Worm (Caenorhabditis elegans) whole organism, early embryonic: ENCODE measurements around the gene Y37H2C.4.

Experiments
- F13C5.2 ChIP-seq: sonication (generic microtip); optimal IDR thresholded peaks from 2 replicates; lab custom pipeline; 2017; ENCODE audit warnings: mild to moderate bottlenecking, missing genetic modification characterization, inconsistent platforms, missing compliant biosample characterization
- aly-1 ChIP-seq: sonication (generic microtip); optimal IDR thresholded peaks from 2 replicates; lab custom pipeline; 2016; ENCODE audit warnings: missing genetic modification characterization, missing compliant biosample characterization
- ama-1 ChIP-seq: fragments of 150-350 bp; optimal IDR thresholded peaks from 2 replicates; lab custom pipeline; 2014
- ceh-36 ChIP-seq: sonication (generic microtip); optimal IDR thresholded peaks from 2 replicates; lab custom pipeline; 2016; ENCODE audit warnings: missing genetic modification characterization, inconsistent platforms, missing compliant biosample characterization
- ets-7 ChIP-seq: sonication (generic microtip); optimal IDR thresholded peaks from 2 replicates; lab custom pipeline; 2016; ENCODE audit warnings: missing genotype, missing genetic modification characterization, missing compliant biosample characterization
- flt-1 ChIP-seq: fragments of 200-800 bp; sonication (Bioruptor generic); IDR thresholded peaks from 2 replicates; pipeline ENCODE4 v1.3.6; 2022; ENCODE audit warnings: missing genetic modification characterization, missing compliant biosample characterization
- hmbx-1 ChIP-seq: sonication (generic microtip); optimal IDR thresholded peaks from 2 replicates; lab custom pipeline; 2016; ENCODE audit warnings: mild to moderate bottlenecking, missing genetic modification characterization, missing compliant biosample characterization
- hmg-4 ChIP-seq: fragments of 200-800 bp; sonication (Bioruptor generic); optimal IDR thresholded peaks from 2 replicates; lab custom pipeline; 2018; ENCODE audit warnings: mild to moderate bottlenecking, missing genetic modification characterization, missing compliant biosample characterization
- hnd-1 ChIP-seq: sonication (generic microtip); optimal IDR thresholded peaks from 2 replicates; lab custom pipeline; 2016; ENCODE audit warnings: missing genetic modification characterization, missing compliant biosample characterization
- sea-1 ChIP-seq: fragments of 200-800 bp; sonication (Bioruptor generic); conservative IDR thresholded peaks from 2 replicates; pipeline ENCODE4 v1.3.6; 2022; ENCODE audit warnings: missing genetic modification characterization, missing compliant biosample characterization
- tbx-11 ChIP-seq: fragments of 200-800 bp; sonication (Bioruptor generic); IDR thresholded peaks from 2 replicates; pipeline ENCODE4 v1.3.6; 2022; ENCODE audit warnings: missing genetic modification characterization, missing compliant biosample characterization

DNA sequence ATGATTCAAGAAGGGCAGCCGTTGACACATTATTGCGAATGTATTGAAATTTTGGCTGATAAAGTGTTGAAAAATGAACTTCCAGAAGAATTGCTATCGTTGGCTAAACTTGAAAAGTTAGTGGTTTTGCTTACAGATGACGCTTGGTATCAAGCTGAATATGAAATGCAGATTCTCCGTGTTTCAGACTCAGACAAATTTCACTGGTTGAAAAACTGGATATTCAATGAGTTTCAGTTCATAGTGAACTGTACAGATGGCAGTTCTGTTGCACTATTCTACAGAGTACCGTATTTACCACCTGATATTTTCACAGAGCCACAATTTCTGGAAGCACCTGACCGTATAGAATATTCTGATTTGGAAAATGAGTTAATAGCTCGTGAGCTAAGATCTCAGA lies 28.8 kb downstream of the Y37H2C.4 start:
- no peak for TF ChIP-seq flt-1 (GFP tag; lab: Robert Waterston, UW)
- no peak for TF ChIP-seq sea-1 (GFP tag; lab: Robert Waterston, UW)
- TF ChIP-seq ceh-36 = no peak
- no peak for TF ChIP-seq aly-1 (tag; lab: Kevin White, UChicago)
- no peak for TF ChIP-seq hmbx-1 (tag; lab: Kevin White, UChicago)
- TF ChIP-seq ets-7 (tag; lab: Kevin White, UChicago) = no peak
- TF ChIP-seq ama-1 (lab: Kevin White, UChicago) = no peak
- TF ChIP-seq F13C5.2 (tag; lab: Kevin White, UChicago) = no peak
- no peak for TF ChIP-seq hnd-1 (tag; lab: Kevin White, UChicago)
- TF ChIP-seq hmg-4 (GFP tag; lab: Kevin White, UChicago) = no peak
- TF ChIP-seq tbx-11 (GFP tag; lab: Robert Waterston, UW) = no peak
